Worm (Caenorhabditis elegans): ENCODE data around the gene srw-69.

- TF ChIP-seq him-1 (tag; optimal IDR thresholded peaks at IDR 0.05), result no peak
- TF ChIP-seq dao-5 (tag; optimal IDR thresholded peaks at IDR 0.05), result no peak
- no peak for TF ChIP-seq W03F9.2 (tag; optimal IDR thresholded peaks at IDR 0.05)
Measured at ce11 chrV:7414909-7415308, 13.9 kb downstream of the srw-69 start, which contains the start of gene F18E3.12.
